Fruit fly (Drosophila melanogaster) whole organism: ENCODE results near the gene CG34290.

Experiments
- CG8478 ChIP-seq: fragments of >200 bp; optimal IDR thresholded peaks from 2 replicates; lab custom pipeline; 2018; ENCODE audit warnings: inconsistent platforms
- pan ChIP-seq: fragments of >200 bp; optimal IDR thresholded peaks from 2 replicates; lab custom pipeline; 2017

dm6 chr3R:24270578-24270977 lies 19.0 kb downstream of the CG34290 start:
- TF ChIP-seq CG8478 (lab: Kevin White, UChicago) = no peak
- no peak for TF ChIP-seq pan
